Fruit fly (Drosophila melanogaster) Kc167 (cell line): ENCODE results near the gene CG42682.

Source experiments
- Myc ChIP-seq: fragments of >200 bp; optimal IDR thresholded peaks from 2 replicates; lab custom pipeline; 2017; ENCODE audit warnings: missing external identifiers
- h ChIP-seq: fragments of >200 bp; optimal IDR thresholded peaks from 3 replicates; lab custom pipeline; 2018; ENCODE audit warnings: missing external identifiers
- psq ChIP-seq: fragments of >200 bp; optimal IDR thresholded peaks from 2 replicates; lab custom pipeline; 2017; ENCODE audit warnings: missing external identifiers
- ttk ChIP-seq: sonication (Bioruptor generic); optimal IDR thresholded peaks from 2 replicates; lab custom pipeline; 2017; ENCODE audit warnings: missing external identifiers

DNA sequence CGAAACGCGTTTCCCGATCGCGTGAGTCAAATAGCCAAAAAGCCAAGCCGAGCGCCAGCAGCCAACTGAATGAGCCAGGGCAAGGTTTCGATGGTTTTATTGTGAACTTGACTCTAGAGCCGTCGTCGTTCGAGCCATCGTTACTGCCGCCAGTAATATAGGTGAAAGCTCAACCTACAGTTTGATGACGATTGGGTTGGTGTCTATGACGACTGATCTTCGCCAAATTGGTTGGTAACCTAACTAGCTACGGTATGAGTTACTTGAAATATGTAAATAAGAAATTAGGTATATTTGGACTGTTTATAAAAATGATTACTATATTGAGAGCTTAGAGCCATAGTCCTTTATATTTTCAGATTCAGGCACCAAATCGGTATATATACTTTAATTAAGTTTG is 9.5 kb downstream of the CG42682 start, which contains the start of gene CG15279:
- no peak for TF ChIP-seq h (lab: Kevin White, UChicago)
- TF ChIP-seq psq (lab: Kevin White, UChicago) = no peak
- no peak for TF ChIP-seq Myc (lab: Kevin White, UChicago)
- no peak for TF ChIP-seq ttk (lab: Kevin White, UChicago)
